Fruit fly (Drosophila melanogaster) Kc167 (cell line): ENCODE results near the gene CG43980.

ENCODE experiments used
- Myc ChIP-seq: fragments of >200 bp; optimal IDR thresholded peaks from 2 replicates; lab custom pipeline; 2017; ENCODE audit warnings: missing external identifiers
- Sin3A ChIP-seq: fragments of >200 bp; optimal IDR thresholded peaks from 2 replicates; lab custom pipeline; 2018; ENCODE audit warnings: missing external identifiers
- psq ChIP-seq: fragments of >200 bp; optimal IDR thresholded peaks from 2 replicates; lab custom pipeline; 2017; ENCODE audit warnings: missing external identifiers

- TF ChIP-seq Myc (lab: Kevin White, UChicago): no peak
- no peak for TF ChIP-seq Sin3A (lab: Kevin White, UChicago)
- no peak for TF ChIP-seq psq (lab: Kevin White, UChicago)
These were observed 61.6 kb downstream of the CG43980 start, which contains the start of gene CG32447 for dm6 chr3L:21706144-21706926.
